Worm (Caenorhabditis elegans) whole organism, early embryonic: ENCODE data around the gene C38D4.10.

Source experiments
- B0310.2 ChIP-seq: sonication (generic microtip); optimal IDR thresholded peaks from 2 replicates; lab custom pipeline; 2016; ENCODE audit warnings: mild to moderate bottlenecking, missing genetic modification characterization, missing compliant biosample characterization
- F13C5.2 ChIP-seq: sonication (generic microtip); optimal IDR thresholded peaks from 2 replicates; lab custom pipeline; 2017; ENCODE audit warnings: mild to moderate bottlenecking, missing genetic modification characterization, inconsistent platforms, missing compliant biosample characterization
- aly-1 ChIP-seq: sonication (generic microtip); optimal IDR thresholded peaks from 2 replicates; lab custom pipeline; 2016; ENCODE audit warnings: missing genetic modification characterization, missing compliant biosample characterization
- ama-1 ChIP-seq: fragments of 150-350 bp; optimal IDR thresholded peaks from 2 replicates; lab custom pipeline; 2014
- ceh-13 ChIP-seq: fragments of 200-800 bp; sonication (Bioruptor generic); optimal IDR thresholded peaks from 2 replicates; lab custom pipeline; 2018; ENCODE audit warnings: mild to moderate bottlenecking, missing genetic modification characterization, missing compliant biosample characterization
- ceh-36 ChIP-seq: sonication (generic microtip); optimal IDR thresholded peaks from 2 replicates; lab custom pipeline; 2016; ENCODE audit warnings: missing genetic modification characterization, inconsistent platforms, missing compliant biosample characterization
- ets-7 ChIP-seq: sonication (generic microtip); optimal IDR thresholded peaks from 2 replicates; lab custom pipeline; 2016; ENCODE audit warnings: missing genotype, missing genetic modification characterization, missing compliant biosample characterization
- flt-1 ChIP-seq: fragments of 200-800 bp; sonication (Bioruptor generic); IDR thresholded peaks from 2 replicates; pipeline ENCODE4 v1.3.6; 2022; ENCODE audit warnings: missing genetic modification characterization, missing compliant biosample characterization
- hmbx-1 ChIP-seq: sonication (generic microtip); optimal IDR thresholded peaks from 2 replicates; lab custom pipeline; 2016; ENCODE audit warnings: mild to moderate bottlenecking, missing genetic modification characterization, missing compliant biosample characterization
- hmg-4 ChIP-seq: fragments of 200-800 bp; sonication (Bioruptor generic); optimal IDR thresholded peaks from 2 replicates; lab custom pipeline; 2018; ENCODE audit warnings: mild to moderate bottlenecking, missing genetic modification characterization, missing compliant biosample characterization
- hnd-1 ChIP-seq: sonication (generic microtip); optimal IDR thresholded peaks from 2 replicates; lab custom pipeline; 2016; ENCODE audit warnings: missing genetic modification characterization, missing compliant biosample characterization
- pes-1 ChIP-seq: fragments of 200-800 bp; sonication (Bioruptor generic); IDR thresholded peaks from 2 replicates; pipeline ENCODE4 v1.3.6; 2022; ENCODE audit warnings: missing genetic modification reagents, missing genetic modification characterization, missing compliant biosample characterization
- scrt-1 ChIP-seq: fragments of 200-800 bp; sonication (Bioruptor generic); IDR thresholded peaks from 2 replicates; pipeline ENCODE4 v1.3.6; 2022; ENCODE audit warnings: missing genetic modification characterization, missing compliant biosample characterization
- sea-1 ChIP-seq: fragments of 200-800 bp; sonication (Bioruptor generic); conservative IDR thresholded peaks from 2 replicates; pipeline ENCODE4 v1.3.6; 2022; ENCODE audit warnings: missing genetic modification characterization, missing compliant biosample characterization
- tbx-11 ChIP-seq: fragments of 200-800 bp; sonication (Bioruptor generic); IDR thresholded peaks from 2 replicates; pipeline ENCODE4 v1.3.6; 2022; ENCODE audit warnings: missing genetic modification characterization, missing compliant biosample characterization
- tbx-37 ChIP-seq: fragments of 200-800 bp; sonication (Bioruptor generic); conservative IDR thresholded peaks from 2 replicates; pipeline ENCODE4 v1.3.6; 2022; ENCODE audit warnings: missing genetic modification reagents, missing genetic modification characterization, missing compliant biosample characterization
- tra-4 ChIP-seq: sonication (generic microtip); optimal IDR thresholded peaks from 2 replicates; lab custom pipeline; 2017; ENCODE audit warnings: missing genetic modification characterization, missing compliant biosample characterization

Gene C38D4.10

ce11 chrIII:4806345-4806744 is 24.0 kb downstream of the C38D4.10 start:
- TF ChIP-seq B0310.2 (tag; lab: Kevin White, UChicago), result no peak
- no peak for TF ChIP-seq tra-4 (tag; lab: Kevin White, UChicago)
- no peak for TF ChIP-seq ama-1
- no peak for TF ChIP-seq pes-1
- no peak for TF ChIP-seq hmg-4 (GFP tag; lab: Kevin White, UChicago)
- TF ChIP-seq ceh-13 (GFP tag; lab: Kevin White, UChicago), result no peak
- TF ChIP-seq ets-7 (tag; lab: Kevin White, UChicago), result no peak
- TF ChIP-seq F13C5.2, result no peak
- no peak for TF ChIP-seq flt-1 (GFP tag; lab: Robert Waterston, UW)
- no peak for TF ChIP-seq ceh-36
- no peak for TF ChIP-seq hmbx-1 (tag; lab: Kevin White, UChicago)
- no peak for TF ChIP-seq tbx-11 (GFP tag; lab: Robert Waterston, UW)
- TF ChIP-seq aly-1 (tag; lab: Kevin White, UChicago), result no peak
- TF ChIP-seq sea-1 (GFP tag; lab: Robert Waterston, UW), result no peak
- no peak for TF ChIP-seq scrt-1 (GFP tag; lab: Robert Waterston, UW)
- no peak for TF ChIP-seq tbx-37
- TF ChIP-seq hnd-1 (tag; lab: Kevin White, UChicago), result no peak

- no peak for TF ChIP-seq flt-1 (GFP tag; lab: Robert Waterston, UW)
- no peak for TF ChIP-seq scrt-1 (GFP tag; lab: Robert Waterston, UW)
- no peak for TF ChIP-seq B0310.2 (tag; lab: Kevin White, UChicago)
- TF ChIP-seq ama-1, result no peak
- no peak for TF ChIP-seq ceh-13 (GFP tag; lab: Kevin White, UChicago)
- no peak for TF ChIP-seq hnd-1 (tag; lab: Kevin White, UChicago)
- TF ChIP-seq hmg-4 (GFP tag; lab: Kevin White, UChicago), result no peak
- no peak for TF ChIP-seq pes-1
- no peak for TF ChIP-seq tbx-11 (GFP tag; lab: Robert Waterston, UW)
- no peak for TF ChIP-seq ceh-36
These were observed 25.8 kb downstream of the C38D4.10 start for ce11 chrIII:4808089-4808488.

- no peak for TF ChIP-seq pes-1
These were observed 27.3 kb downstream of the C38D4.10 start, which contains the start of gene pal-1 for ce11 chrIII:4809526-4810153. Gene pal-1, minus strand, starts transcription at chrIII:4809576.

ce11 chrIII:4811195-4811594 is 28.9 kb downstream of the C38D4.10 start, which contains the start of gene C38D4.7:
Gene C38D4.7, minus strand, starts transcription at chrIII:4811295.
- no peak for TF ChIP-seq tbx-11 (GFP tag; lab: Robert Waterston, UW)
- TF ChIP-seq pes-1, result no peak
- no peak for TF ChIP-seq sea-1 (GFP tag; lab: Robert Waterston, UW)
- TF ChIP-seq F13C5.2, result no peak
- no peak for TF ChIP-seq ceh-13 (GFP tag; lab: Kevin White, UChicago)

ce11 chrIII:4814730-4815129 is 32.4 kb downstream of the C38D4.10 start, which contains the start of gene arl-6:
Gene arl-6, minus strand, starts transcription at chrIII:4814830.
- TF ChIP-seq tbx-37 (no peak), pes-1 (no peak), hmbx-1 (tag; lab: Kevin White, UChicago) (no peak), sea-1 (GFP tag; lab: Robert Waterston, UW) (no peak), F13C5.2 (no peak), ceh-13 (GFP tag; lab: Kevin White, UChicago) (no peak), ets-7 (tag; lab: Kevin White, UChicago) (no peak), scrt-1 (GFP tag; lab: Robert Waterston, UW) (no peak), tbx-11 (GFP tag; lab: Robert Waterston, UW) (no peak), B0310.2 (tag; lab: Kevin White, UChicago) (no peak), aly-1 (tag; lab: Kevin White, UChicago) (no peak), ceh-36 (no peak), hmg-4 (GFP tag; lab: Kevin White, UChicago) (no peak), ama-1 (no peak)

ce11 chrIII:4817240-4817639 is 34.9 kb downstream of the C38D4.10 start, which contains the start of gene F26A1.4:
Gene F26A1.4, plus strand, starts transcription at chrIII:4817540.
- TF ChIP-seq ets-7 (tag; lab: Kevin White, UChicago) (no peak), scrt-1 (GFP tag; lab: Robert Waterston, UW) (no peak), sea-1 (GFP tag; lab: Robert Waterston, UW) (no peak), F13C5.2 (no peak), tbx-37 (no peak), B0310.2 (tag; lab: Kevin White, UChicago) (no peak), hmbx-1 (tag; lab: Kevin White, UChicago) (no peak), flt-1 (GFP tag; lab: Robert Waterston, UW) (no peak)

- TF ChIP-seq tra-4 (tag; lab: Kevin White, UChicago), result no peak
These were observed 37.5 kb downstream of the C38D4.10 start, which contains the start of gene F26A1.7 for ce11 chrIII:4819843-4820242. Gene F26A1.7, minus strand, starts transcription at chrIII:4819943.

ce11 chrIII:4822140-4822539 is 39.8 kb downstream of the C38D4.10 start, which contains the start of gene F26A1.8:
Gene F26A1.8, minus strand, starts transcription at chrIII:4822240.
- TF ChIP-seq tra-4 (tag; lab: Kevin White, UChicago) (no peak), tbx-11 (GFP tag; lab: Robert Waterston, UW) (no peak), tbx-37 (no peak), ama-1 (no peak), flt-1 (GFP tag; lab: Robert Waterston, UW) (no peak), ets-7 (tag; lab: Kevin White, UChicago) (no peak), pes-1 (no peak), scrt-1 (GFP tag; lab: Robert Waterston, UW) (no peak), hnd-1 (tag; lab: Kevin White, UChicago) (no peak)
